In genomic region chr2L:18957142-18957674, dm6 we compare ENCODE assay signal across 1 fruit fly cellular context.
A peak's percentile ranks its signal among the peaks of the same experiment; 100 is the strongest.
TF ChIP-seq lines count a peak whose summit lies in the region.

Gene Bhmt, minus strand, starts transcription at chr2L:18957311.

TF ChIP-seq in whole organism, embryonic, 481 proteins besides CTCF, POLR2A, EP300 and RAD21 (continued from another document):
- no peak for TF ChIP-seq CG30020 (tag; optimal IDR thresholded peaks at IDR 0.05; lab: Kevin White, UChicago)
- TF ChIP-seq exex (tag; optimal IDR thresholded peaks at IDR 0.05; lab: Kevin White, UChicago) = peak; percentile 56
- TF ChIP-seq HmgD (GFP tag; optimal IDR thresholded peaks at IDR 0.05; lab: Kevin White, UChicago) = no peak
- TF ChIP-seq CG1529 (GFP tag; optimal IDR thresholded peaks at IDR 0.05; lab: Kevin White, UChicago) = no peak
- TF ChIP-seq gcm (GFP tag; optimal IDR thresholded peaks at IDR 0.05; lab: Kevin White, UChicago) = peak; percentile 25
- peak; percentile 21 for TF ChIP-seq az2 (GFP tag; optimal IDR thresholded peaks at IDR 0.05; lab: Kevin White, UChicago)
- peak; percentile 86 for TF ChIP-seq Meics (GFP tag; optimal IDR thresholded peaks at IDR 0.05; lab: Kevin White, UChicago)
- peak; percentile 69 for TF ChIP-seq caup (GFP tag; optimal IDR thresholded peaks at IDR 0.05; lab: Kevin White, UChicago; ENCODE audit: severe bottlenecking)
- 0 out of 2 replicates have a peak, but pooled peaks have one; percentile 13 for TF ChIP-seq esg (GFP tag; conservative IDR thresholded peaks at IDR 0.05; lab: Robert Waterston, UW)
- TF ChIP-seq psq (GFP tag; optimal IDR thresholded peaks at IDR 0.05; lab: Kevin White, UChicago) = no peak
- peak; percentile 59 for TF ChIP-seq sug (tag; optimal IDR thresholded peaks at IDR 0.05; lab: Kevin White, UChicago)
- TF ChIP-seq NFAT (GFP tag; IDR thresholded peaks at IDR 0.05; lab: Robert Waterston, UW) = peak; percentile 84; the same call in 1 of the 2 replicates
- no peak; the same call in 1 of the 2 replicates for TF ChIP-seq ara (GFP tag; IDR thresholded peaks at IDR 0.05; lab: Robert Waterston, UW)
- peak; percentile 25; the same call in 1 of the 3 replicates for TF ChIP-seq ase (GFP tag; IDR thresholded peaks at IDR 0.05; lab: Robert Waterston, UW)
- TF ChIP-seq CG18599 (GFP tag; optimal IDR thresholded peaks at IDR 0.05; lab: Kevin White, UChicago) = peak; percentile 86
- no peak for TF ChIP-seq CG6765 (GFP tag; optimal IDR thresholded peaks at IDR 0.05; lab: Kevin White, UChicago)
- no peak for TF ChIP-seq CG10959 (GFP tag; IDR thresholded peaks at IDR 0.05; lab: Robert Waterston, UW)
- TF ChIP-seq CG2129 (GFP tag; IDR thresholded peaks at IDR 0.05; lab: Robert Waterston, UW; ENCODE audit: partially characterized antibody) = no peak
- peak; percentile 6 for TF ChIP-seq CG10274 (GFP tag; optimal IDR thresholded peaks at IDR 0.05; lab: Kevin White, UChicago)
- no peak for TF ChIP-seq nau (GFP tag; optimal IDR thresholded peaks at IDR 0.05; lab: Kevin White, UChicago)
- TF ChIP-seq CG2199 (GFP tag; IDR thresholded peaks at IDR 0.05; lab: Robert Waterston, UW) = no peak
- no peak for TF ChIP-seq tx (GFP tag; optimal IDR thresholded peaks at IDR 0.05; lab: Kevin White, UChicago)
- TF ChIP-seq CG3163 (GFP tag; optimal IDR thresholded peaks at IDR 0.05; lab: Kevin White, UChicago) = no peak
- no peak for TF ChIP-seq CG13894 (tag; optimal IDR thresholded peaks at IDR 0.05; lab: Kevin White, UChicago)
- peak; percentile 59 for TF ChIP-seq Med (GFP tag; lab: Kevin White, UChicago)
- peak; percentile 24 for TF ChIP-seq cg (GFP tag; optimal IDR thresholded peaks at IDR 0.05; lab: Kevin White, UChicago)
- peak; percentile 47 for TF ChIP-seq CG30403 (GFP tag; optimal IDR thresholded peaks at IDR 0.05; lab: Kevin White, UChicago)
- TF ChIP-seq Ssrp (tag; optimal IDR thresholded peaks at IDR 0.05; lab: Kevin White, UChicago) = peak; percentile 42
- TF ChIP-seq CG17612 (GFP tag; IDR thresholded peaks at IDR 0.05; lab: Robert Waterston, UW) = 0 out of 2 replicates have a peak, but pooled peaks have one; percentile 20
- TF ChIP-seq CG12299 (tag; optimal IDR thresholded peaks at IDR 0.05; lab: Kevin White, UChicago) = peak; percentile 47
- TF ChIP-seq CG17829 (tag; optimal IDR thresholded peaks at IDR 0.05; lab: Kevin White, UChicago) = peak; percentile 71
- TF ChIP-seq CG8944 (GFP tag; optimal IDR thresholded peaks at IDR 0.05; lab: Kevin White, UChicago) = no peak
- no peak for TF ChIP-seq CG7745 (tag; optimal IDR thresholded peaks at IDR 0.05; lab: Kevin White, UChicago)
- TF ChIP-seq mirr (GFP tag; optimal IDR thresholded peaks at IDR 0.05; lab: Kevin White, UChicago) = peak; percentile 22
- TF ChIP-seq CoRest (tag; optimal IDR thresholded peaks at IDR 0.05; lab: Kevin White, UChicago) = peak; percentile 76
- no peak for TF ChIP-seq Nf-YC (tag; optimal IDR thresholded peaks at IDR 0.05; lab: Kevin White, UChicago)
- no peak for TF ChIP-seq hkb (optimal IDR thresholded peaks at IDR 0.05; lab: Kevin White, UChicago)
- peak; percentile 73 for TF ChIP-seq hkb (GFP tag; IDR thresholded peaks at IDR 0.05; lab: Robert Waterston, UW)
- TF ChIP-seq Dll (GFP tag; IDR thresholded peaks at IDR 0.05; lab: Robert Waterston, UW; ENCODE audit: partially characterized antibody) = no peak
- no peak for TF ChIP-seq da (GFP tag; optimal IDR thresholded peaks at IDR 0.05; lab: Kevin White, UChicago)
- TF ChIP-seq Gug (GFP tag; IDR thresholded peaks at IDR 0.05; lab: Robert Waterston, UW) = peak; percentile 67; the same call in 2 of the 4 replicates
- TF ChIP-seq BEAF-32 (GFP tag; optimal IDR thresholded peaks at IDR 0.05; lab: Kevin White, UChicago) = no peak
- TF ChIP-seq CG30431 (GFP tag; optimal IDR thresholded peaks at IDR 0.05; lab: Kevin White, UChicago) = no peak
- peak; percentile 63 for TF ChIP-seq tgo (GFP tag; IDR thresholded peaks at IDR 0.05; lab: Robert Waterston, UW)
- no peak for TF ChIP-seq CG9609 (GFP tag; optimal IDR thresholded peaks at IDR 0.05; lab: Kevin White, UChicago)
- TF ChIP-seq Asciz (GFP tag; optimal IDR thresholded peaks at IDR 0.05; lab: Kevin White, UChicago) = peak; percentile 34
- TF ChIP-seq zf30C (GFP tag; optimal IDR thresholded peaks at IDR 0.05; lab: Kevin White, UChicago) = no peak
- peak; percentile 47 for TF ChIP-seq Ravus (GFP tag; IDR thresholded peaks at IDR 0.05; lab: Robert Waterston, UW)
- no peak for TF ChIP-seq Dad (GFP tag; optimal IDR thresholded peaks at IDR 0.05; lab: Kevin White, UChicago)
- peak; percentile 68 for TF ChIP-seq CG18262 (tag; optimal IDR thresholded peaks at IDR 0.05; lab: Kevin White, UChicago)
- TF ChIP-seq slp2 (GFP tag; optimal IDR thresholded peaks at IDR 0.05; lab: Kevin White, UChicago) = no peak
- TF ChIP-seq Chrac-16 (GFP tag; optimal IDR thresholded peaks at IDR 0.05; lab: Kevin White, UChicago) = peak; percentile 22
- no peak for TF ChIP-seq CG31365 (tag; optimal IDR thresholded peaks at IDR 0.05; lab: Kevin White, UChicago)
- TF ChIP-seq Hr39 (optimal IDR thresholded peaks at IDR 0.05; lab: Kevin White, UChicago) = no peak
- TF ChIP-seq ci (GFP tag; IDR thresholded peaks at IDR 0.05; lab: Robert Waterston, UW) = peak; percentile 60; the same call in 1 of the 3 replicates
- peak; percentile 52; the same call in 1 of the 2 replicates for TF ChIP-seq Adf1 (GFP tag; IDR thresholded peaks at IDR 0.05; lab: Robert Waterston, UW)
- no peak for TF ChIP-seq lola (GFP tag; optimal IDR thresholded peaks at IDR 0.05; lab: Kevin White, UChicago)
- peak; percentile 14 for TF ChIP-seq CG18764 (GFP tag; optimal IDR thresholded peaks at IDR 0.05; lab: Kevin White, UChicago)
- no peak for TF ChIP-seq bigmax (GFP tag; optimal IDR thresholded peaks at IDR 0.05; lab: Kevin White, UChicago)
- TF ChIP-seq CG11093 (GFP tag; IDR thresholded peaks at IDR 0.05; lab: Robert Waterston, UW) = 0 out of 3 replicates have a peak, but pooled peaks have one; percentile 36
- TF ChIP-seq Hr78 (GFP tag; optimal IDR thresholded peaks at IDR 0.05; lab: Kevin White, UChicago) = no peak
- TF ChIP-seq CG32772 (GFP tag; IDR thresholded peaks at IDR 0.05; lab: Robert Waterston, UW) = no peak; the same call in 1 of the 2 replicates
- TF ChIP-seq CG15073 (GFP tag; optimal IDR thresholded peaks at IDR 0.05; lab: Kevin White, UChicago) = no peak
- no peak for TF ChIP-seq amos (GFP tag; IDR thresholded peaks at IDR 0.05; lab: Robert Waterston, UW; ENCODE audit: partially characterized antibody)
- TF ChIP-seq CG6683 (GFP tag; optimal IDR thresholded peaks at IDR 0.05; lab: Kevin White, UChicago) = peak; percentile 43
- no peak for TF ChIP-seq Lpt (GFP tag; optimal IDR thresholded peaks at IDR 0.05; lab: Kevin White, UChicago)
- no peak for TF ChIP-seq ro (GFP tag; IDR thresholded peaks at IDR 0.05; lab: Robert Waterston, UW)
- TF ChIP-seq HLH3B (GFP tag; IDR thresholded peaks at IDR 0.05; lab: Robert Waterston, UW) = peak; percentile 68
- TF ChIP-seq CG3995 (GFP tag; optimal IDR thresholded peaks at IDR 0.05; lab: Kevin White, UChicago) = no peak
- TF ChIP-seq odd (GFP tag; optimal IDR thresholded peaks at IDR 0.05; lab: Kevin White, UChicago) = peak; percentile 60
- no peak for TF ChIP-seq CG15479 (GFP tag; optimal IDR thresholded peaks at IDR 0.05; lab: Kevin White, UChicago)
- TF ChIP-seq otp (GFP tag; IDR thresholded peaks at IDR 0.05; lab: Robert Waterston, UW) = 0 out of 3 replicates have a peak, but pooled peaks have one; percentile 19
- peak; percentile 47 for TF ChIP-seq CG8281 (tag; optimal IDR thresholded peaks at IDR 0.05; lab: Kevin White, UChicago)
- no peak for TF ChIP-seq sim (GFP tag; IDR thresholded peaks at IDR 0.05; lab: Robert Waterston, UW)
- TF ChIP-seq CG13287 (GFP tag; IDR thresholded peaks at IDR 0.05; lab: Robert Waterston, UW; ENCODE audit: partially characterized antibody) = no peak
- peak; percentile 17 for TF ChIP-seq ATbp (GFP tag; optimal IDR thresholded peaks at IDR 0.05; lab: Kevin White, UChicago)
- TF ChIP-seq Bdp1 (GFP tag; optimal IDR thresholded peaks at IDR 0.05; lab: Kevin White, UChicago) = no peak
- TF ChIP-seq CG14667 (GFP tag; IDR thresholded peaks at IDR 0.05; lab: Robert Waterston, UW) = peak; percentile 56
- TF ChIP-seq Hmr (GFP tag; optimal IDR thresholded peaks at IDR 0.05; lab: Kevin White, UChicago) = peak; percentile 80
- no peak for TF ChIP-seq bab2 (GFP tag; optimal IDR thresholded peaks at IDR 0.05; lab: Kevin White, UChicago)
- TF ChIP-seq Side (GFP tag; optimal IDR thresholded peaks at IDR 0.05; lab: Kevin White, UChicago) = no peak
- no peak for TF ChIP-seq klu (GFP tag; IDR thresholded peaks at IDR 0.05; lab: Robert Waterston, UW)
- TF ChIP-seq CG6689 (GFP tag; IDR thresholded peaks at IDR 0.05; lab: Robert Waterston, UW) = peak; percentile 68
- peak; percentile 30; the same call in 2 of the 3 replicates for TF ChIP-seq croc (GFP tag; conservative IDR thresholded peaks at IDR 0.05; lab: Robert Waterston, UW)
- TF ChIP-seq vvl (GFP tag; IDR thresholded peaks at IDR 0.05; lab: Robert Waterston, UW) = peak; percentile 80
- no peak for TF ChIP-seq grn (GFP tag; optimal IDR thresholded peaks at IDR 0.05; lab: Kevin White, UChicago)
- no peak for TF ChIP-seq CG42726 (GFP tag; IDR thresholded peaks at IDR 0.05; lab: Robert Waterston, UW; ENCODE audit: partially characterized antibody)
- TF ChIP-seq slbo (GFP tag; IDR thresholded peaks at IDR 0.05; lab: Robert Waterston, UW) = peak; percentile 83
- peak; percentile 33 for TF ChIP-seq CG8388 (GFP tag; optimal IDR thresholded peaks at IDR 0.05; lab: Kevin White, UChicago)
- TF ChIP-seq oc (tag; optimal IDR thresholded peaks at IDR 0.05; lab: Kevin White, UChicago) = no peak
- no peak for TF ChIP-seq CG16779 (GFP tag; IDR thresholded peaks at IDR 0.05; lab: Robert Waterston, UW)
- no peak for TF ChIP-seq hbn (GFP tag; IDR thresholded peaks at IDR 0.05; lab: Robert Waterston, UW; ENCODE audit: partially characterized antibody)
- TF ChIP-seq CG2202 (tag; optimal IDR thresholded peaks at IDR 0.05; lab: Kevin White, UChicago) = no peak
- TF ChIP-seq Pdp1 (GFP tag; optimal IDR thresholded peaks at IDR 0.05; lab: Kevin White, UChicago) = no peak
- TF ChIP-seq ftz-f1 (GFP tag; optimal IDR thresholded peaks at IDR 0.05; lab: Kevin White, UChicago) = no peak
- no peak for TF ChIP-seq CG3726 (GFP tag; IDR thresholded peaks at IDR 0.05; lab: Robert Waterston, UW)
- TF ChIP-seq ems (GFP tag; optimal IDR thresholded peaks at IDR 0.05; lab: Kevin White, UChicago) = no peak
- no peak; the same call in none of the 2 replicates for TF ChIP-seq CG31441 (GFP tag; IDR thresholded peaks at IDR 0.05; lab: Robert Waterston, UW)
- peak; percentile 62 for TF ChIP-seq ind (GFP tag; optimal IDR thresholded peaks at IDR 0.05; lab: Kevin White, UChicago)
- no peak for TF ChIP-seq Bteb2 (GFP tag; optimal IDR thresholded peaks at IDR 0.05; lab: Kevin White, UChicago)
- no peak for TF ChIP-seq cad (GFP tag; optimal IDR thresholded peaks at IDR 0.05; lab: Kevin White, UChicago)
- TF ChIP-seq CG7963 (GFP tag; IDR thresholded peaks at IDR 0.05; lab: Robert Waterston, UW; ENCODE audit: partially characterized antibody) = no peak
- TF ChIP-seq stwl (tag; optimal IDR thresholded peaks at IDR 0.05; lab: Kevin White, UChicago) = no peak
